Fruit fly (Drosophila melanogaster) whole organism, prepupa: Measurements from ENCODE around the gene CG33795.

Source experiments
- CG10631 ChIP-seq: fragments of 200-800 bp; sonication (Bioruptor generic); optimal IDR thresholded peaks from 2 replicates; lab custom pipeline; 2016; ENCODE audit warnings: missing biosample characterization, missing genetic modification characterization
- CG16779 ChIP-seq: fragments of 200-800 bp; sonication (Bioruptor generic); optimal IDR thresholded peaks from 3 replicates; lab custom pipeline; 2017; ENCODE audit warnings: missing biosample characterization, mild to moderate bottlenecking, missing genetic modification characterization
- CG34406 ChIP-seq: fragments of 200-800 bp; sonication (Bioruptor generic); optimal IDR thresholded peaks from 3 replicates; lab custom pipeline; 2016; ENCODE audit warnings: missing biosample characterization, missing genetic modification characterization
- CG4318 ChIP-seq: fragments of 200-800 bp; sonication (Bioruptor generic); optimal IDR thresholded peaks from 3 replicates; lab custom pipeline; 2017; ENCODE audit warnings: missing biosample characterization, mild to moderate bottlenecking, missing genetic modification characterization
- CG6276 ChIP-seq: fragments of 200-800 bp; sonication (Bioruptor generic); optimal IDR thresholded peaks from 2 replicates; lab custom pipeline; 2017; ENCODE audit warnings: missing biosample characterization, mild to moderate bottlenecking, missing genetic modification characterization
- CG6854 ChIP-seq: fragments of 200-800 bp; sonication (Bioruptor generic); optimal IDR thresholded peaks from 2 replicates; lab custom pipeline; 2017; ENCODE audit warnings: missing biosample characterization, mild to moderate bottlenecking, missing genetic modification characterization
- Met ChIP-seq: fragments of 200-800 bp; sonication (Bioruptor generic); optimal IDR thresholded peaks from 3 replicates; lab custom pipeline; 2016; ENCODE audit warnings: missing biosample characterization, missing genetic modification characterization
- Smox ChIP-seq: fragments of 200-800 bp; sonication (Bioruptor generic); optimal IDR thresholded peaks from 3 replicates; lab custom pipeline; 2016; ENCODE audit warnings: missing biosample characterization, missing genetic modification characterization
- Sox14 ChIP-seq: fragments of 200-800 bp; sonication (Bioruptor generic); optimal IDR thresholded peaks from 3 replicates; lab custom pipeline; 2016; ENCODE audit warnings: missing biosample characterization, missing genetic modification characterization
- vri ChIP-seq: fragments of 200-800 bp; sonication (Bioruptor generic); optimal IDR thresholded peaks from 3 replicates; lab custom pipeline; 2016; ENCODE audit warnings: missing biosample characterization, mild to moderate bottlenecking, missing genetic modification characterization

DNA sequence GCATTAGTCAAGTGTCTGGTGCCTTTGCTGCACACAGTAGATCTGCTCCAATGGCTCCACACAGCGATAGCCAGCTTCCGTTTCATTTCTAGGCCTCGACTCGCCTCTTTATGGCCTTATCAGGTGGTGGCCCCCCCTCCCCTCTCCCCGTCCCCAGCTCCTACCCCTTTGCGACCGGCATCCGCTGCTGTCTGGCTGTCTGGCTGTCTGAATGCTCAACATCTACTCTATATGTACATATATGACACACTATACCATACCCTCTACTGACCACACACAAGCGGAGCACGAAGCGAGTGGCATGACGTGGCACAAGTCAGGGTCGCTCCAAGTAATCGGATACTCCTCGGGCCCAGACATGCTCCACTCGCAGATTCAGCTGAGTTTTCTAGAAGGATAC is 12.9 kb downstream of the CG33795 start:
- no peak for TF ChIP-seq vri (GFP tag; lab: Kevin White, UChicago)
- TF ChIP-seq Met (GFP tag; lab: Kevin White, UChicago) = no peak
- TF ChIP-seq CG34406 (GFP tag; lab: Kevin White, UChicago) = no peak
- no peak for TF ChIP-seq CG6276 (GFP tag; lab: Kevin White, UChicago)
- TF ChIP-seq CG4318 (GFP tag; lab: Kevin White, UChicago) = no peak
- no peak for TF ChIP-seq CG6854 (GFP tag; lab: Kevin White, UChicago)
- no peak for TF ChIP-seq Sox14 (GFP tag; lab: Kevin White, UChicago)
- no peak for TF ChIP-seq CG16779 (tag; lab: Kevin White, UChicago)
- TF ChIP-seq CG10631 (GFP tag; lab: Kevin White, UChicago) = no peak
- no peak for TF ChIP-seq Smox (GFP tag; lab: Kevin White, UChicago)
